Fruit fly (Drosophila melanogaster) whole organism, prepupa: ENCODE measurements around the gene CG16978.

Experiments used
- CG10669 ChIP-seq: fragments of 200-800 bp; sonication (Bioruptor generic); optimal IDR thresholded peaks from 3 replicates; lab custom pipeline; 2018; ENCODE audit warnings: missing biosample characterization, mild to moderate bottlenecking, missing genetic modification characterization, moderate library complexity
- CG11294 ChIP-seq: fragments of 200-800 bp; sonication (Bioruptor generic); IDR thresholded peaks from 2 replicates; pipeline ENCODE4 v1.3.6; 2022; ENCODE audit warnings: missing biosample characterization, missing genetic modification characterization
- CG11762 ChIP-seq: fragments of 200-800 bp; sonication (Bioruptor generic); optimal IDR thresholded peaks from 3 replicates; lab custom pipeline; 2016; ENCODE audit warnings: missing biosample characterization, missing genetic modification characterization; ENCODE audit not compliant: insufficient read depth
- CG11902 ChIP-seq: fragments of 200-800 bp; sonication (Bioruptor generic); optimal IDR thresholded peaks from 3 replicates; lab custom pipeline; 2016; ENCODE audit warnings: missing biosample characterization, missing genetic modification characterization
- CG1621 ChIP-seq: fragments of 200-800 bp; sonication (Bioruptor generic); optimal IDR thresholded peaks from 3 replicates; lab custom pipeline; 2018; ENCODE audit warnings: missing biosample characterization, mild to moderate bottlenecking, missing genetic modification characterization
- CG16779 ChIP-seq: fragments of 200-800 bp; sonication (Bioruptor generic); optimal IDR thresholded peaks from 3 replicates; lab custom pipeline; 2017; ENCODE audit warnings: missing biosample characterization, mild to moderate bottlenecking, missing genetic modification characterization
- CG3032 ChIP-seq: fragments of 200-800 bp; optimal IDR thresholded peaks from 2 replicates; lab custom pipeline; 2019; ENCODE audit warnings: missing biosample characterization, mild to moderate bottlenecking, missing genetic modification characterization, moderate library complexity
- CG32006 ChIP-seq: fragments of 200-800 bp; sonication (Bioruptor generic); optimal IDR thresholded peaks from 3 replicates; lab custom pipeline; 2017; ENCODE audit warnings: missing biosample characterization, mild to moderate bottlenecking, missing genetic modification characterization
- CG34406 ChIP-seq: fragments of 200-800 bp; sonication (Bioruptor generic); optimal IDR thresholded peaks from 3 replicates; lab custom pipeline; 2016; ENCODE audit warnings: missing biosample characterization, missing genetic modification characterization
- CG3919 ChIP-seq: fragments of 200-800 bp; sonication (Bioruptor generic); optimal IDR thresholded peaks from 3 replicates; lab custom pipeline; 2016; ENCODE audit warnings: missing biosample characterization, missing genetic modification characterization
- CG6163 ChIP-seq: fragments of 200-800 bp; sonication (Bioruptor generic); IDR thresholded peaks from 3 replicates; pipeline ENCODE4 v1.3.6; 2022; ENCODE audit warnings: missing biosample characterization, missing genetic modification characterization
- CG6808 ChIP-seq: fragments of 200-800 bp; sonication (Bioruptor generic); optimal IDR thresholded peaks from 3 replicates; lab custom pipeline; 2017; ENCODE audit warnings: missing biosample characterization, missing genetic modification characterization, mild to moderate bottlenecking, moderate library complexity, missing genetic modification reagents
- CG6854 ChIP-seq: fragments of 200-800 bp; sonication (Bioruptor generic); optimal IDR thresholded peaks from 2 replicates; lab custom pipeline; 2017; ENCODE audit warnings: missing biosample characterization, mild to moderate bottlenecking, missing genetic modification characterization
- CG8632 ChIP-seq: fragments of 200-800 bp; sonication (Bioruptor generic); optimal IDR thresholded peaks from 3 replicates; lab custom pipeline; 2016; ENCODE audit warnings: missing biosample characterization, missing genetic modification characterization
- CG9139 ChIP-seq: fragments of 200-800 bp; sonication (Bioruptor generic); optimal IDR thresholded peaks from 3 replicates; lab custom pipeline; 2017; ENCODE audit warnings: missing biosample characterization, mild to moderate bottlenecking, missing genetic modification characterization
- Eip78C ChIP-seq: fragments of 200-800 bp; sonication (Bioruptor generic); peaks from one replicate; lab custom pipeline; 2016; ENCODE audit warnings: missing biosample characterization, missing genetic modification characterization
- Ets96B ChIP-seq: fragments of 200-800 bp; optimal IDR thresholded peaks from 2 replicates; lab custom pipeline; 2019; ENCODE audit warnings: missing biosample characterization, mild to moderate bottlenecking, missing genetic modification characterization, moderate library complexity
- Gug ChIP-seq: fragments of 200-800 bp; sonication (Bioruptor generic); IDR thresholded peaks from 2 replicates; pipeline ENCODE4 v1.3.6; 2022; ENCODE audit warnings: missing biosample characterization, missing genetic modification characterization
- Hr38 ChIP-seq: sonication (Bioruptor generic); optimal IDR thresholded peaks from 2 replicates; lab custom pipeline; 2016; ENCODE audit warnings: missing biosample characterization, missing genetic modification characterization
- Hr4 ChIP-seq: fragments of 200-800 bp; sonication (Bioruptor generic); optimal IDR thresholded peaks from 3 replicates; lab custom pipeline; 2016; ENCODE audit warnings: missing biosample characterization, missing genetic modification characterization
- Lpt ChIP-seq: fragments of 200-800 bp; sonication (Bioruptor generic); optimal IDR thresholded peaks from 3 replicates; lab custom pipeline; 2016; ENCODE audit warnings: missing biosample characterization, missing genetic modification characterization
- Met ChIP-seq: fragments of 200-800 bp; sonication (Bioruptor generic); optimal IDR thresholded peaks from 3 replicates; lab custom pipeline; 2016; ENCODE audit warnings: missing biosample characterization, missing genetic modification characterization
- OdsH ChIP-seq: fragments of 200-800 bp; sonication (Bioruptor generic); optimal IDR thresholded peaks from 3 replicates; lab custom pipeline; 2016; ENCODE audit warnings: missing biosample characterization, missing genetic modification characterization
- Smox ChIP-seq: fragments of 200-800 bp; sonication (Bioruptor generic); optimal IDR thresholded peaks from 3 replicates; lab custom pipeline; 2016; ENCODE audit warnings: missing biosample characterization, missing genetic modification characterization
- Sox102F ChIP-seq: fragments of 200-800 bp; sonication (Bioruptor generic); optimal IDR thresholded peaks from 2 replicates; lab custom pipeline; 2016; ENCODE audit warnings: missing biosample characterization, mild to moderate bottlenecking, missing genetic modification characterization
- Sox14 ChIP-seq: fragments of 200-800 bp; sonication (Bioruptor generic); optimal IDR thresholded peaks from 3 replicates; lab custom pipeline; 2016; ENCODE audit warnings: missing biosample characterization, missing genetic modification characterization
- Sox15 ChIP-seq: fragments of 200-800 bp; sonication (Bioruptor generic); optimal IDR thresholded peaks from 3 replicates; lab custom pipeline; 2016; ENCODE audit warnings: missing biosample characterization, missing genetic modification characterization
- achi ChIP-seq: fragments of 200-800 bp; sonication (Bioruptor generic); optimal IDR thresholded peaks from 3 replicates; lab custom pipeline; 2016; ENCODE audit warnings: missing biosample characterization, missing genetic modification characterization
- acj6 ChIP-seq: fragments of 200-800 bp; sonication (Bioruptor generic); optimal IDR thresholded peaks from 3 replicates; lab custom pipeline; 2016; ENCODE audit warnings: missing biosample characterization, missing genetic modification characterization
- dac ChIP-seq: fragments of 200-800 bp; sonication (Bioruptor generic); optimal IDR thresholded peaks from 2 replicates; lab custom pipeline; 2017; ENCODE audit warnings: missing biosample characterization, mild to moderate bottlenecking, missing genetic modification characterization
- eg ChIP-seq: fragments of 200-800 bp; sonication (Bioruptor generic); IDR thresholded peaks from 3 replicates; pipeline ENCODE4 v1.3.6; 2022; ENCODE audit warnings: missing biosample characterization, missing genetic modification characterization
- esn ChIP-seq: fragments of 200-800 bp; sonication (Bioruptor generic); optimal IDR thresholded peaks from 2 replicates; lab custom pipeline; 2016; ENCODE audit warnings: missing biosample characterization, mild to moderate bottlenecking, missing genetic modification characterization, moderate library complexity
- fkh ChIP-seq: fragments of 200-800 bp; sonication (Bioruptor generic); optimal IDR thresholded peaks from 3 replicates; lab custom pipeline; 2017; ENCODE audit warnings: missing biosample characterization, mild to moderate bottlenecking, missing genetic modification characterization, moderate library complexity
- lz ChIP-seq: fragments of 200-800 bp; sonication (Bioruptor generic); optimal IDR thresholded peaks from 3 replicates; lab custom pipeline; 2016; ENCODE audit warnings: missing biosample characterization, missing genetic modification characterization
- spab ChIP-seq: fragments of 200-800 bp; sonication (Bioruptor generic); optimal IDR thresholded peaks from 2 replicates; lab custom pipeline; 2017; ENCODE audit warnings: missing biosample characterization, mild to moderate bottlenecking, missing genetic modification characterization, missing genetic modification reagents
- ss ChIP-seq, 2 experiments: fragments of 200-800 bp; sonication (Bioruptor generic); optimal IDR thresholded peaks; 2 replicates in 1 of 2; 3 replicates in 1 of 2; lab custom pipeline; 2017 to 2018; ENCODE audit warnings: mild to moderate bottlenecking in 2 of 2, missing biosample characterization in 2 of 2, missing genetic modification characterization in 2 of 2, moderate library complexity in 1 of 2
- svp ChIP-seq: fragments of 200-800 bp; sonication (Bioruptor generic); peaks from one replicate; lab custom pipeline; 2016; ENCODE audit warnings: missing biosample characterization, missing genetic modification characterization
- vri ChIP-seq: fragments of 200-800 bp; sonication (Bioruptor generic); optimal IDR thresholded peaks from 3 replicates; lab custom pipeline; 2016; ENCODE audit warnings: missing biosample characterization, mild to moderate bottlenecking, missing genetic modification characterization

CG16978 gene

DNA sequence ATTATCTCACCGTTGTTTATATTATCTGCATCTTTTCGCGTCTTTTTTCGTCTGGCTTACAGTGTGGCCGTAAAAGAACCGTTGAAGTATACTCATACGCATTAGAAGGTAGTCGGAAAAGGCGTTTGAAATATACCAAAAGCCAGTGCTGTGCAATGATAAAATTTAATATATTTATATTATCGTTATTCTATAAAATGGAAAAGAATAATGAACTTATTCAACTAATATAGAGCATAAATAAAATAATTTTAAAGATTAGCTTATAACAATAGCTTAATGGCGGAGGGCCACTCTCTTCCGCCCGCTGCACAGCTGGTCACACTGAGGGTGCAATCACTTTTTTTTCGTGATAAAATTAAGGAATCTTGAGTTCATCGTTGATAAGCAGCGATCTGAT is 48.5 kb upstream of the CG16978 start, which contains the start of the genes CG16974 and Edem2 (continued):
- TF ChIP-seq CG8632 (GFP tag; lab: Kevin White, UChicago) (no peak), esn (GFP tag; lab: Kevin White, UChicago) (peak; percentile 77), CG16779 (tag; lab: Kevin White, UChicago) (no peak), fkh (GFP tag; lab: Kevin White, UChicago) (no peak), Sox102F (no peak), achi (GFP tag; lab: Kevin White, UChicago) (no peak), Lpt (GFP tag; lab: Kevin White, UChicago) (no peak), svp (no peak), CG1621 (tag; lab: Kevin White, UChicago) (no peak), dac (GFP tag; lab: Kevin White, UChicago) (no peak), Hr4 (GFP tag; lab: Kevin White, UChicago) (no peak), CG9139 (GFP tag; lab: Kevin White, UChicago) (no peak), Sox14 (GFP tag; lab: Kevin White, UChicago) (no peak)

DNA sequence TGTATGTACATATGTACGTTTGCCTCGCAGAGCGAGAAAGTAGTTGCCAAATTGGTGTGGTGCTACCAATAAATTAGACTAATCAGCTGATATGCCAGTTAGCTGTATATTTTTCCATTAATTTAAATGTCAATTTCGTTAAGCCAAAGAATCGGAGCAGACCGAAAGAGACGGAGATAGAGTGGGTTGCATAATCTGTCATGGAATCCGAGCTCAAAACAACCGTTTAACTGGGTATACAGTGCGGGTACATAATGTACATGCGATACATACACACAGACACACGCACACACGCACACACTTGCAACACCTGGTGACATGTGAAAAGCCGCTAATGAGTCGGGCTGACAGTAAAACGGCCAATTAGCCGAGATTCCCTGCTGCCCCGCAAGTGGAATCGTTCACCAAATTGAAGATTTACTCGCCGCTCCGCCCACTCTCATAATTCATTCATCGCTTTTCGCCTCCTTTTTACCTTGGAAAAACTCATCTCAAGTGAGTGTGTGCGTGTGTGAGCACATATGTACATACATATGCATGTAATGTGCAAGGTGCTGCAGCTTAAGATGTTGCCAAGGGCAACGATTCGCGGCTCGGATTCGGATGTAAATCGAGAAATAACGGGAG is 47.7 kb upstream of the CG16978 start:
- TF ChIP-seq CG34406 (GFP tag; lab: Kevin White, UChicago): no peak
- no peak for TF ChIP-seq ss (GFP tag; optimal IDR thresholded peaks at IDR 0.05; lab: Kevin White, UChicago)
- TF ChIP-seq CG11762 (GFP tag; lab: Kevin White, UChicago): no peak
- peak; percentile 43 for TF ChIP-seq Eip78C (GFP tag; lab: Kevin White, UChicago)

DNA sequence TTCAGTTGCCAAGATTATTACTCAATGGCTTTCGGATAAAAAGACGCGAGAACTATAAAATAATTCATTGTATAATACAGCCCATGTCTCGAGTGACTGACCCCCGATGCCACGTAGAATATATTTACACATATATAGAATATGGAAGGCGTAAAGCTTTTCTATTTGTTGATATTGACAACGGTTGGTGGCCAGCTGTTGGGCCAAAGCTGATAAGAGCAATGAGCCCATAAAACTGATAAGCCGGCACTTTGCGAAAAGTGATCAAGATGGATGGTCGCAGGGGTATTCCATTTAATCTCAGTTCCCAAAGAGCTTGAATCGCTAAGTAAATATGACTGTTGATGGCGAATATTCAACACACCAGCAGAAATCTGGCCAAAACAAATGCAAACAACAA is 47.1 kb upstream of the CG16978 start:
- no peak for TF ChIP-seq Sox102F
- TF ChIP-seq Smox: no peak
- no peak for TF ChIP-seq acj6 (GFP tag; lab: Kevin White, UChicago)
- TF ChIP-seq CG3919: no peak
- TF ChIP-seq CG32006 (GFP tag; lab: Kevin White, UChicago): no peak
- no peak for TF ChIP-seq CG1621 (tag; lab: Kevin White, UChicago)
- TF ChIP-seq CG16779 (tag; lab: Kevin White, UChicago): no peak
- TF ChIP-seq Sox14 (GFP tag; lab: Kevin White, UChicago): no peak
- no peak for TF ChIP-seq CG6808 (GFP tag; lab: Kevin White, UChicago)
- no peak for TF ChIP-seq eg (GFP tag; lab: Robert Waterston, UW)
- no peak for TF ChIP-seq CG10669 (GFP tag; lab: Kevin White, UChicago)
- TF ChIP-seq vri: peak; percentile 83
- no peak for TF ChIP-seq spab
- no peak for TF ChIP-seq Gug
- peak; percentile 27 for TF ChIP-seq esn (GFP tag; lab: Kevin White, UChicago)
- no peak for TF ChIP-seq Met (GFP tag; lab: Kevin White, UChicago)
- no peak for TF ChIP-seq CG11294 (GFP tag; lab: Robert Waterston, UW)
- 0 out of 3 replicates have a peak, but pooled peaks have one; percentile 41 for TF ChIP-seq CG6163
- TF ChIP-seq CG11902 (GFP tag; lab: Kevin White, UChicago): no peak
- no peak for TF ChIP-seq Sox15 (GFP tag; lab: Kevin White, UChicago)
- no peak for TF ChIP-seq CG6854 (GFP tag; lab: Kevin White, UChicago)
- no peak for TF ChIP-seq CG3032 (tag; lab: Kevin White, UChicago)
- TF ChIP-seq Hr38 (GFP tag; lab: Kevin White, UChicago): no peak
- TF ChIP-seq lz (GFP tag; lab: Kevin White, UChicago): no peak
- TF ChIP-seq OdsH (GFP tag; lab: Kevin White, UChicago): no peak
- peak; percentile 87 for TF ChIP-seq svp
- no peak for TF ChIP-seq Ets96B
